Fruit fly (Drosophila melanogaster): ENCODE measurements around the gene tsg.

The tsg gene

dm6 chrX:11988912-11989311, at the start of gene tsg:
tsg (minus strand) TSS chrX:11988948.
- no peak for TF ChIP-seq CG8478 (optimal IDR thresholded peaks at IDR 0.05)
- no peak for TF ChIP-seq CTCF (optimal IDR thresholded peaks at IDR 0.05)

- TF ChIP-seq CG8478 (optimal IDR thresholded peaks at IDR 0.05) = no peak
- peak in 1 of 2 experiments; percentile 33 for TF ChIP-seq CTCF (optimal IDR thresholded peaks at IDR 0.05)
Measured at dm6 chrX:12035207-12035606, 46.5 kb upstream of the tsg start.

- TF ChIP-seq CG8478 (optimal IDR thresholded peaks at IDR 0.05) (no peak), CTCF (optimal IDR thresholded peaks at IDR 0.05) (no peak)
Measured at dm6 chrX:12034713-12035112, 46.0 kb upstream of the tsg start.

dm6 chrX:12032136-12032682, 43.5 kb upstream of the tsg start, which contains the start of gene Cyp318a1:
Cyp318a1 (plus strand) TSS chrX:12032632.
- TF ChIP-seq CG8478 (optimal IDR thresholded peaks at IDR 0.05) = no peak
- TF ChIP-seq CTCF (optimal IDR thresholded peaks at IDR 0.05) = no peak

DNA sequence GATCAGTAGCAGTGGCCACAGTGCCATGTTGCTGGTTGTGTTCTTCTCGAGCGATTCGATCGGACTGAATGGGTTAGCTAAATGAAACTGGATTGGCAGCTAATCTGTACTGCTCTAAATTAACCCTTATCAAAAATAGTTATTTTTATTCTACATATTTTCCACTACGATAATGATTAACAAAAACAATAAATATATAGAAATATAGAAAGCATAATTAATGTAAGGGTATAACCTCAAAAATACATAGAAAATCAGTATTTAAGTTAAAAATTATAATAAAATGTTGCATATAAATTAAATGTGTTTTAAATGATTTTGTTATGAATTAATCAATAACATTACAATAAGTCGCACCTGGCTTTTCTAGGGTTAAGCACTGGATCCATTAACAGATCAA, 42.7 kb upstream of the tsg start, which contains the start of gene Cyp311a1:
Gene Cyp311a1, minus strand, starts transcription at position 66 of the 400 bp plus-strand sequence.
- TF ChIP-seq CG8478 (optimal IDR thresholded peaks at IDR 0.05) = no peak
- TF ChIP-seq CTCF (optimal IDR thresholded peaks at IDR 0.05) = no peak

dm6 chrX:12028825-12029514, 40.2 kb upstream of the tsg start, which contains the start of gene Usp7:
Usp7 (minus strand) TSS chrX:12029032.
- no peak for TF ChIP-seq CG8478 (optimal IDR thresholded peaks at IDR 0.05)
- TF ChIP-seq CTCF (optimal IDR thresholded peaks at IDR 0.05) = peak in 1 of 2 experiments; percentile 31

- no peak for TF ChIP-seq CTCF (optimal IDR thresholded peaks at IDR 0.05)
- TF ChIP-seq CG8478 (optimal IDR thresholded peaks at IDR 0.05) = no peak
Measured at dm6 chrX:12021750-12022149, 33.0 kb upstream of the tsg start.

DNA sequence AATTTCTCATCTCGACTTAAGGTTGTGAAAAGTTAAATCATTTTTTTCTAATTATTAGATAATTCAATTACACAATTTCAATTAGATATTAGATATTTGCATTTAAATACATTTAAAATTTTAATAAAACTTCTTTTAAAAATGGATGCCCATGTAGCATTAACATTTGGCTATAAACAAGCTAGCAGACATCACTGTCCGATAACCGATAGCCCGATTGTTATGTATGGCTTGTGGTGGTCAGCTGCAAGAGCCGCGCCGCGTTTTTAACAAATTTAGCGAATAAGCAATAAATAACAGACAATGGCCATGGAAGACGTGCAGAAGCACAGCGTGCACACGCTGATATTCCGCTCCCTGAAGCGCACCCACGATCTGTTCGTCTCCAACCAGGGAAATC, 32.1 kb upstream of the tsg start, which contains the start of gene Tango4:
Gene Tango4, plus strand, starts transcription at position 212 of the 400 bp plus-strand sequence.
- TF ChIP-seq CG8478 (optimal IDR thresholded peaks at IDR 0.05) = no peak
- TF ChIP-seq CTCF (optimal IDR thresholded peaks at IDR 0.05) = no peak

dm6 chrX:12018440-12019101, 29.8 kb upstream of the tsg start, which contains the start of gene Lsm12a:
Lsm12a (plus strand) TSS chrX:12018640.
- TF ChIP-seq CTCF (optimal IDR thresholded peaks at IDR 0.05) = peak in 1 of 2 experiments; percentile 40
- no peak for TF ChIP-seq CG8478 (optimal IDR thresholded peaks at IDR 0.05)

DNA sequence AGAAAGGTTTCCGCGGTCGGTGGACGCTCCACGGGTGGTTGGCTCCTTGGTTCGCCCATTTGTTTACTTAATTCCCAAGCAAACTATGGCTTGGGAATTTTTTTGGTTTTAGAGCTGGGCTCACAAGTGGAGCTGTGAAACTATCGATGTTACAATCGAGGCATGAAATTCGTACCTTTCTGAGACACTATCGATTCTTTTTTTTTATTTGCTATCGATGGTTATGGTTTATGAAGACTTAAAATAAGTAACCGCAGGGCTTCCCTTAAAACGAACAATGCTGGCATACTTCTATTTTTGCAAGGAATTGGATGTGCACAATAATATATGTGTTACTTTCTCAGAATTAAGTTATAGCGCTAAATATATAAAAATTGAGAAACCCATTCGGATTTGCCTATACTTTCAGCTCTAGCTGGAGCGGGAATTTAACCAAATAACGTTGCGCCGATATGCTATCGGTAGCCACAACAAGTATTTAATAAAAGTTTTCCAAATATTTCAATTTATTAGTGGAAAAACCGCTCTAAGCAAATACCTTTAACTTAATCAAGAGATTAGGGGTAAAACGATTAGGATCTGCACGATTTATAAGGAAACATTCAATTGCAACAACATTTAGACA, 29.2 kb upstream of the tsg start, which contains the start of gene Chrac-16:
Gene Chrac-16, minus strand, starts transcription at position 147 of the 625 bp plus-strand sequence.
- no peak for TF ChIP-seq CTCF (optimal IDR thresholded peaks at IDR 0.05)
- no peak for TF ChIP-seq CG8478 (optimal IDR thresholded peaks at IDR 0.05)

DNA sequence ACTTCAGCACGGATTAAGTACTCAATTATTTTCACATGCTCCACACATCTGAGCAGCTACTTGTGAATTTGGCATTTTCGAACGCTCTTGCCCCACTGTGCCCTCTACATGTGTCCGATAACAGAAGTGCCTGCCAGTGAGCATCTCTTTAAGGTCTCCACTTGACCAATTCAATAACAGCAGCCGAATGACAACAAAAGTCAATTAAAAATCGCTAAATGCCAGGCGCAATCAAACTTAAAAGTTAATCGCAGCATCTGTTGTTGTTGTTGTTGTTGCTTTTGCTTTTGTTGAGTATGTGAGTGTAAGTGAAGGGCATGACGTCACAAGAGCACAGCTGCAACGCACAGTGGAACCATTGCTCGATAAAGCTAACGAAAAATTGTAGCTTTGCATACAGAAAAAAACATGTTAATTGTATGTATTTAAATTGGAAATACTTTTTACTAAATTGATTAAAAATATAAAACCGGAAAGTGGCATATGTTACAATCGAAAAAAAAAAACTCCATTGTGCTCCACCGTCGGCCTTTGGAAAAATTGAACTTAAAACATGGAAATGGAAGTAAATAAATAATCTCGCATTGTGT, 26.1 kb upstream of the tsg start:
- TF ChIP-seq CG8478 (optimal IDR thresholded peaks at IDR 0.05) = no peak
- TF ChIP-seq CTCF (optimal IDR thresholded peaks at IDR 0.05) = no peak

dm6 chrX:12014131-12014530, 25.4 kb upstream of the tsg start:
- TF ChIP-seq CG8478 (optimal IDR thresholded peaks at IDR 0.05) (no peak), CTCF (optimal IDR thresholded peaks at IDR 0.05) (no peak)

DNA sequence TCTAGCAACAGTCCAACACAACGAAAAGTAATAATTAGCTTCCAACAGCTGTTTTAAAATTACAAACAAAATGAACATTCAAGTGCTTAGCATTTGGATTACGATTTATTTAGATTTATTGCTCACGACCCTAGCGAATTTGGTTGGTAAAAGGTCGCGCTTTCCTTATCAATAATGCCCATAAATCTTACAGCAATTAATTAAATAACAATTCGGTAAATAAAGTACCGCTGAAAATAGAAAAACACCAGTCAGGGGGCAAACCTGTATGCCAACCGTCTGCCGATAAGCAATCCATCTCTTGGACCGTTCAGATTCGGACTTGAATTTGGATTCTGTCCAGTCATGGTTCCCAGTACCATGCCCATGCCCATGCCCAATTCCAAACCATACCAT, 24.3 kb upstream of the tsg start:
- no peak for TF ChIP-seq CTCF (optimal IDR thresholded peaks at IDR 0.05)
- no peak for TF ChIP-seq CG8478 (optimal IDR thresholded peaks at IDR 0.05)

- TF ChIP-seq CTCF (optimal IDR thresholded peaks at IDR 0.05) (peak; percentile 50 to 54), CG8478 (optimal IDR thresholded peaks at IDR 0.05) (no peak)
Measured at dm6 chrX:12012149-12013097, 23.7 kb upstream of the tsg start, which contains the start of the genes CG1492 and regucalcin. CG1492 (minus strand) TSS chrX:12012211. regucalcin (plus strand) TSS chrX:12012377.
